Fruit fly (Drosophila melanogaster) Kc167 (cell line): ENCODE data around the gene CG18542.

Experiments used
- Myc ChIP-seq: fragments of >200 bp; optimal IDR thresholded peaks from 2 replicates; lab custom pipeline; 2017; ENCODE audit warnings: missing external identifiers
- Sin3A ChIP-seq: fragments of >200 bp; optimal IDR thresholded peaks from 2 replicates; lab custom pipeline; 2018; ENCODE audit warnings: missing external identifiers
- h ChIP-seq: fragments of >200 bp; optimal IDR thresholded peaks from 3 replicates; lab custom pipeline; 2018; ENCODE audit warnings: missing external identifiers
- insv ChIP-seq: fragments of >200 bp; optimal IDR thresholded peaks from 3 replicates; lab custom pipeline; 2018; ENCODE audit warnings: missing external identifiers
- psq ChIP-seq: fragments of >200 bp; optimal IDR thresholded peaks from 2 replicates; lab custom pipeline; 2017; ENCODE audit warnings: missing external identifiers

DNA sequence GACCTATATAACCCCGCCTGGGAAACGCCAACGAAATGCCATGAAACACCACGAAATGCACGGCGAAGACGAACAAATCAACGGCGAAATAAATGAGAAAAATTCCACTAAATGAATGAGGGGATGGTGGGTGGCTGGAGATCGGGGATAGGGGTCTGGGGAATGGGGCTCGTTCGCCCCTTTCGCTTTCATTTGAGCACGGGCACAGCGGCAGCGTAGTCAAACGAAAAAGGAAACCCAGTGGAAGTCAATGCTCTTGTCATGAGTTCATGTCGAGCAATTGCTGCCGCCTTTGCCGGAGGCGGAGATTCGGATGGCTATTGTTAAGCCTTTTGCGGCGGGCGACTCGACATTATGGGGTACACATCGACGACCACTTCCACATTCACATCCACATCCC lies 17.7 kb downstream of the CG18542 start:
- TF ChIP-seq Myc (lab: Kevin White, UChicago) (no peak), insv (lab: Kevin White, UChicago) (no peak), psq (lab: Kevin White, UChicago) (no peak), h (lab: Kevin White, UChicago) (no peak), Sin3A (no peak)
